Worm (Caenorhabditis elegans) whole organism, L1 larva: ENCODE data around the gene F34D6.1.

Experiments used
- C04F5.9 ChIP-seq: sonication (generic microtip); optimal IDR thresholded peaks from 2 replicates; lab custom pipeline; 2016; ENCODE audit warnings: missing genetic modification characterization, missing compliant biosample characterization
- F16B12.6 ChIP-seq: fragments of 150-350 bp; optimal IDR thresholded peaks from 2 replicates; lab custom pipeline; 2014; ENCODE audit warnings: missing biosample characterization, missing genetic modification characterization
- Y116A8C.19 ChIP-seq: sonication (generic microtip); optimal IDR thresholded peaks from 2 replicates; lab custom pipeline; 2016; ENCODE audit warnings: missing compliant biosample characterization, missing genetic modification characterization, borderline replicate concordance
- ceh-8 ChIP-seq: fragments of 200-800 bp; sonication (Bioruptor generic); optimal IDR thresholded peaks from 2 replicates; lab custom pipeline; 2018; ENCODE audit warnings: mild to moderate bottlenecking, missing genetic modification characterization, moderate library complexity, missing compliant biosample characterization
- ceh-82 ChIP-seq, 3 experiments: fragments of 150-350 bp in 1 of 3; sonication (generic microtip) in 2 of 3; optimal IDR thresholded peaks; 2 replicates each; lab custom pipeline; 2014 to 2017; ENCODE audit warnings: missing biosample characterization in 3 of 3, missing genetic modification characterization in 3 of 3
- ces-1 ChIP-seq: fragments of 150-350 bp; optimal IDR thresholded peaks from 2 replicates; lab custom pipeline; 2014; ENCODE audit warnings: missing biosample characterization, missing genetic modification reagents, missing genetic modification characterization
- dsc-1 ChIP-seq: sonication (generic microtip); optimal IDR thresholded peaks from 2 replicates; lab custom pipeline; 2016; ENCODE audit warnings: mild to moderate bottlenecking, missing genetic modification characterization, missing compliant biosample characterization
- efl-1 ChIP-seq, 4 experiments: fragments of 150-350 bp; optimal IDR thresholded peaks in 3 of 4; peaks in 1 of 4; 1 replicate in 1 of 4; 2 replicates in 3 of 4; lab custom pipeline; 2014; ENCODE audit warnings: missing biosample characterization in 2 of 4, missing genetic modification characterization in 2 of 4, missing genetic modification reagents in 2 of 4
- egl-13 ChIP-seq: sonication (generic microtip); optimal IDR thresholded peaks from 2 replicates; lab custom pipeline; 2016; ENCODE audit warnings: missing genotype, missing genetic modification reagents, missing genetic modification characterization, missing compliant biosample characterization
- egl-27 ChIP-seq, 2 experiments: fragments of 150-350 bp in 1 of 2; sonication (generic microtip); optimal IDR thresholded peaks; 3 replicates each; lab custom pipeline; 2017 to 2018; ENCODE audit warnings: missing biosample characterization in 2 of 2, missing genetic modification characterization in 2 of 2, missing genetic modification reagents in 2 of 2
- mdl-1 ChIP-seq, 2 experiments: fragments of 150-350 bp; optimal IDR thresholded peaks; 2 replicates each; lab custom pipeline; 2014 to 2017; ENCODE audit warnings: missing biosample characterization in 2 of 2, missing genetic modification characterization in 2 of 2, inconsistent platforms in 1 of 2
- mef-2 ChIP-seq: fragments of 150-350 bp; optimal IDR thresholded peaks from 2 replicates; lab custom pipeline; 2014; ENCODE audit warnings: missing biosample characterization, missing genetic modification characterization
- nhr-19 ChIP-seq: fragments of 200-800 bp; sonication (Bioruptor generic); conservative IDR thresholded peaks from 2 replicates; pipeline ENCODE4 v1.3.6; 2022; ENCODE audit warnings: missing genetic modification characterization, missing compliant biosample characterization
- nhr-71 ChIP-seq: sonication (generic microtip); optimal IDR thresholded peaks from 2 replicates; lab custom pipeline; 2016; ENCODE audit warnings: mild to moderate bottlenecking, missing genetic modification characterization, moderate library complexity, missing compliant biosample characterization
- nhr-77 ChIP-seq: fragments of 150-350 bp; optimal IDR thresholded peaks from 2 replicates; lab custom pipeline; 2014; ENCODE audit warnings: missing biosample characterization, missing genetic modification characterization
- nhr-85 ChIP-seq: sonication (generic microtip); peaks from one replicate; lab custom pipeline; 2016; ENCODE audit warnings: missing genetic modification characterization, inconsistent platforms, missing compliant biosample characterization
- nhr-90 ChIP-seq: sonication (generic microtip); optimal IDR thresholded peaks from 2 replicates; lab custom pipeline; 2016; ENCODE audit warnings: mild to moderate bottlenecking, missing genetic modification characterization, missing compliant biosample characterization; ENCODE audit not compliant: poor library complexity
- sox-4 ChIP-seq: sonication (generic microtip); optimal IDR thresholded peaks from 2 replicates; lab custom pipeline; 2016; ENCODE audit warnings: missing genetic modification characterization, missing compliant biosample characterization
- sup-37 ChIP-seq: fragments of 200-800 bp; sonication (Bioruptor generic); optimal IDR thresholded peaks from 2 replicates; lab custom pipeline; 2018; ENCODE audit warnings: mild to moderate bottlenecking, missing genetic modification characterization, missing compliant biosample characterization
- swsn-7 ChIP-seq: sonication (generic microtip); optimal IDR thresholded peaks from 2 replicates; lab custom pipeline; 2016; ENCODE audit warnings: missing genetic modification characterization, missing compliant biosample characterization
- tlp-1 ChIP-seq: fragments of 150-350 bp; optimal IDR thresholded peaks from 2 replicates; lab custom pipeline; 2014; ENCODE audit warnings: missing biosample characterization, missing genetic modification characterization
- zip-4 ChIP-seq: fragments of 200-800 bp; sonication (Bioruptor generic); optimal IDR thresholded peaks from 2 replicates; lab custom pipeline; 2018; ENCODE audit warnings: mild to moderate bottlenecking, missing genetic modification characterization, moderate library complexity, missing compliant biosample characterization

Gene F34D6.1

ce11 chrII:2638062-2638461 lies 43.0 kb downstream of the F34D6.1 start, which contains the start of gene F22E5.9 (continued):
- TF ChIP-seq efl-1 (optimal IDR thresholded peaks at IDR 0.05; lab: Kevin White, UChicago) (peak; percentile 91 to 97), efl-1 (GFP tag; optimal IDR thresholded peaks at IDR 0.05 in 1 of 2; lab: Kevin White, UChicago) (peak; percentile 91 to 99), nhr-90 (no peak), egl-13 (tag; lab: Kevin White, UChicago) (no peak), swsn-7 (tag; lab: Kevin White, UChicago) (peak; percentile 17)

ce11 chrII:2637359-2637758 lies 43.7 kb downstream of the F34D6.1 start, which contains the start of gene F22E5.21:
TSS of gene F22E5.21 (minus strand) at chrII:2637459.
- no peak for TF ChIP-seq nhr-85 (tag; lab: Kevin White, UChicago)
- no peak for TF ChIP-seq mdl-1 (tag; optimal IDR thresholded peaks at IDR 0.05; lab: Kevin White, UChicago)
- no peak for TF ChIP-seq nhr-71
- no peak for TF ChIP-seq sup-37
- no peak for TF ChIP-seq ceh-82 (tag; optimal IDR thresholded peaks at IDR 0.05; lab: Kevin White, UChicago)
- no peak for TF ChIP-seq Y116A8C.19 (tag; lab: Kevin White, UChicago)
- TF ChIP-seq ces-1 (GFP tag; lab: Kevin White, UChicago), result no peak
- no peak for TF ChIP-seq egl-27 (tag; optimal IDR thresholded peaks at IDR 0.05; lab: Kevin White, UChicago)
- no peak for TF ChIP-seq sox-4
- TF ChIP-seq zip-4, result no peak
- TF ChIP-seq nhr-77, result no peak
- TF ChIP-seq nhr-19 (GFP tag; lab: Robert Waterston, UW), result no peak

DNA sequence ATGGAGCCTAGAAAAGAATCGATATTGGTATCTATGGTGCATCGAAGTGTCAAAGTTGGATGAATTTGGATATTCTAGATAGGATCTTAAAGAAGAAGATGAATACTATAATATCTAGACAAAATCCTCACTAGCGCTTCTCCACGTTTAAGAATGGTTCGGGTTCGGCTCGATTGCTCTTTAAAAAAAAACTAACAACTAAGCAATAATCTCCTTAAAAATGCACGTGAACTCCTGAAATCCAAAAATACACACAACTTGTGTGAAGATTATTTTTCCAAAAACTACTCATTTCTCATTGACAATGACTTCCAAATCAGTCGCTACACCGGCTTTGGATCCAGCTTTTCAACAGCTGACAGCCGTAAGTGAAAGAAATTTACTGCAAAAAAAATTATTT lies 49.8 kb downstream of the F34D6.1 start, which contains the start of gene D2062.1:
Gene D2062.1 (plus strand): TSS at position 301 of the 400 bp plus-strand sequence.
- TF ChIP-seq mef-2 (tag; lab: Kevin White, UChicago) (no peak), dsc-1 (tag; lab: Kevin White, UChicago) (no peak), tlp-1 (tag; lab: Kevin White, UChicago) (no peak), sup-37 (no peak), nhr-90 (no peak), C04F5.9 (tag; lab: Kevin White, UChicago) (no peak), F16B12.6 (tag; lab: Kevin White, UChicago) (no peak), ceh-8 (GFP tag; lab: Kevin White, UChicago) (no peak)
